Worm (Caenorhabditis elegans) whole organism, young adult: Measurements from ENCODE around the gene ZK822.9.

Source experiments
- B0019.2 ChIP-seq: fragments of 200-800 bp; sonication (Bioruptor generic); conservative IDR thresholded peaks from 2 replicates; pipeline ENCODE4 v1.3.6; 2022; ENCODE audit warnings: missing genetic modification reagents, missing genetic modification characterization, missing compliant biosample characterization
- B0336.3 ChIP-seq: fragments of 200-800 bp; sonication (Bioruptor generic); IDR thresholded peaks from 2 replicates; pipeline ENCODE4 v1.3.6; 2022; ENCODE audit warnings: missing genetic modification characterization, missing compliant biosample characterization
- F23B12.7 ChIP-seq: sonication (generic microtip); optimal IDR thresholded peaks from 2 replicates; lab custom pipeline; 2017; ENCODE audit warnings: missing genetic modification characterization, mild to moderate bottlenecking, missing compliant biosample characterization, antibody characterized with exemption, moderate library complexity; ENCODE audit not compliant: insufficient read depth
- F39B2.1 ChIP-seq: fragments of 200-800 bp; sonication (Bioruptor generic); IDR thresholded peaks from 2 replicates; pipeline ENCODE4 v1.3.6; 2022; ENCODE audit warnings: missing genetic modification reagents, missing genetic modification characterization, missing compliant biosample characterization
- F49E8.2 ChIP-seq: sonication (generic microtip); optimal IDR thresholded peaks from 3 replicates; lab custom pipeline; 2017; ENCODE audit warnings: missing genetic modification characterization, mild to moderate bottlenecking, missing compliant biosample characterization, antibody characterized with exemption, moderate library complexity; ENCODE audit not compliant: insufficient read depth
- F52B5.7 ChIP-seq: sonication (generic microtip); optimal IDR thresholded peaks from 2 replicates; lab custom pipeline; 2016; ENCODE audit warnings: mild to moderate bottlenecking, missing genetic modification characterization, missing compliant biosample characterization
- F55B11.4 ChIP-seq: sonication (generic microtip); optimal IDR thresholded peaks from 2 replicates; lab custom pipeline; 2016; ENCODE audit warnings: missing compliant biosample characterization, missing genetic modification characterization, borderline replicate concordance; ENCODE audit not compliant: insufficient read depth
- F57A8.1 ChIP-seq: fragments of 200-800 bp; sonication (Bioruptor generic); optimal IDR thresholded peaks from 2 replicates; lab custom pipeline; 2018; ENCODE audit warnings: mild to moderate bottlenecking, missing genetic modification characterization, moderate library complexity, missing compliant biosample characterization
- K11D2.4 ChIP-seq: fragments of 200-800 bp; sonication (Bioruptor generic); IDR thresholded peaks from 2 replicates; pipeline ENCODE4 v1.3.6; 2022; ENCODE audit warnings: missing genetic modification reagents, missing genetic modification characterization, missing compliant biosample characterization
- T07F8.4 ChIP-seq: sonication (generic microtip); optimal IDR thresholded peaks from 2 replicates; lab custom pipeline; 2016; ENCODE audit warnings: mild to moderate bottlenecking, missing genetic modification characterization, moderate library complexity, missing compliant biosample characterization
- Y53G8AR.9 ChIP-seq: fragments of 200-800 bp; sonication (Bioruptor generic); conservative IDR thresholded peaks from 2 replicates; pipeline ENCODE4 v1.3.6; 2022; ENCODE audit warnings: missing genetic modification reagents, missing genetic modification characterization, missing compliant biosample characterization
- Y67H2A.10 ChIP-seq: fragments of 200-800 bp; sonication (Bioruptor generic); conservative IDR thresholded peaks from 2 replicates; pipeline ENCODE4 v1.3.6; 2022; ENCODE audit warnings: missing genetic modification reagents, missing genetic modification characterization, missing compliant biosample characterization
- attf-3 ChIP-seq: fragments of 200-800 bp; sonication (Bioruptor generic); conservative IDR thresholded peaks from 2 replicates; pipeline ENCODE4 v1.3.6; 2022; ENCODE audit warnings: missing genetic modification reagents, missing genetic modification characterization, missing compliant biosample characterization
- attf-5 ChIP-seq: fragments of 200-800 bp; sonication (Bioruptor generic); optimal IDR thresholded peaks from 2 replicates; lab custom pipeline; 2018; ENCODE audit warnings: mild to moderate bottlenecking, missing genetic modification characterization, missing compliant biosample characterization
- attf-6 ChIP-seq: fragments of 200-800 bp; sonication (Bioruptor generic); IDR thresholded peaks from 2 replicates; pipeline ENCODE4 v1.3.6; 2022; ENCODE audit warnings: missing genetic modification reagents, missing genetic modification characterization, missing compliant biosample characterization
- bed-1 ChIP-seq: fragments of 200-800 bp; sonication (Bioruptor generic); IDR thresholded peaks from 2 replicates; pipeline ENCODE4 v1.3.6; 2022; ENCODE audit warnings: missing genetic modification reagents, missing genetic modification characterization, missing compliant biosample characterization
- cebp-1 ChIP-seq, 2 experiments: fragments of 200-800 bp in 1 of 2; sonication (Bioruptor generic) in 1 of 2; sonication (generic microtip) in 1 of 2; IDR thresholded peaks in 1 of 2; optimal IDR thresholded peaks in 1 of 2; 2 replicates each; pipeline versions ENCODE4 v1.3.6 to Lab custom; 2017 to 2022; ENCODE audit warnings: missing compliant biosample characterization in 2 of 2, missing genetic modification characterization in 2 of 2, mild to moderate bottlenecking in 1 of 2, missing genetic modification reagents in 1 of 2, moderate library complexity in 1 of 2
- ceh-100 ChIP-seq: fragments of 200-800 bp; sonication (Bioruptor generic); IDR thresholded peaks from 2 replicates; pipeline ENCODE4 v1.3.6; 2022; ENCODE audit warnings: missing genetic modification reagents, missing genetic modification characterization, missing compliant biosample characterization
- efl-1 ChIP-seq: fragments of 150-350 bp; optimal IDR thresholded peaks from 2 replicates; lab custom pipeline; 2014; ENCODE audit warnings: missing biosample characterization, missing genetic modification reagents, missing genetic modification characterization
- egrh-3 ChIP-seq: fragments of 200-800 bp; sonication (Bioruptor generic); IDR thresholded peaks from 2 replicates; pipeline ENCODE4 v1.3.6; 2022; ENCODE audit warnings: missing genetic modification reagents, missing genetic modification characterization, missing compliant biosample characterization
- ekl-4 ChIP-seq: fragments of 200-800 bp; sonication (Bioruptor generic); IDR thresholded peaks from 2 replicates; pipeline ENCODE4 v1.3.6; 2022; ENCODE audit warnings: missing genetic modification reagents, missing genetic modification characterization, missing compliant biosample characterization
- ets-4 ChIP-seq: fragments of 200-800 bp; sonication (Bioruptor generic); optimal IDR thresholded peaks from 2 replicates; lab custom pipeline; 2018; ENCODE audit warnings: mild to moderate bottlenecking, missing genetic modification characterization, missing compliant biosample characterization
- lag-1 ChIP-seq: fragments of 200-800 bp; sonication (Bioruptor generic); IDR thresholded peaks from 2 replicates; pipeline ENCODE4 v1.3.6; 2022; ENCODE audit warnings: missing genetic modification reagents, missing genetic modification characterization, missing compliant biosample characterization
- let-607 ChIP-seq, 2 experiments: fragments of 200-800 bp in 1 of 2; sonication (Bioruptor generic) in 1 of 2; sonication (generic microtip) in 1 of 2; optimal IDR thresholded peaks; 2 replicates each; lab custom pipeline; 2016 to 2018; ENCODE audit warnings: mild to moderate bottlenecking in 2 of 2, missing compliant biosample characterization in 2 of 2, missing genetic modification characterization in 2 of 2, moderate library complexity in 2 of 2, missing genotype in 1 of 2
- lin-26 ChIP-seq: fragments of 200-800 bp; sonication (Bioruptor generic); IDR thresholded peaks from 2 replicates; pipeline ENCODE4 v1.3.6; 2022; ENCODE audit warnings: missing genetic modification reagents, missing genetic modification characterization, missing compliant biosample characterization
- lin-40 ChIP-seq: sonication (generic microtip); optimal IDR thresholded peaks from 2 replicates; lab custom pipeline; 2016; ENCODE audit warnings: missing genetic modification characterization, mild to moderate bottlenecking, missing compliant biosample characterization, missing genotype, missing genetic modification reagents
- lir-1 ChIP-seq: fragments of 200-800 bp; sonication (Bioruptor generic); conservative IDR thresholded peaks from 2 replicates; pipeline ENCODE4 v1.3.6; 2022; ENCODE audit warnings: missing genetic modification reagents, missing genetic modification characterization, missing compliant biosample characterization
- madf-10 ChIP-seq: sonication (generic microtip); optimal IDR thresholded peaks from 2 replicates; lab custom pipeline; 2016; ENCODE audit warnings: mild to moderate bottlenecking, missing genetic modification characterization, missing compliant biosample characterization
- madf-3 ChIP-seq: fragments of 200-800 bp; sonication (Bioruptor generic); IDR thresholded peaks from 2 replicates; pipeline ENCODE4 v1.3.6; 2022; ENCODE audit warnings: missing genetic modification reagents, missing genetic modification characterization, missing compliant biosample characterization
- madf-8 ChIP-seq: fragments of 200-800 bp; sonication (Bioruptor generic); conservative IDR thresholded peaks from 2 replicates; pipeline ENCODE4 v1.3.6; 2022; ENCODE audit warnings: missing genetic modification reagents, missing genetic modification characterization, missing compliant biosample characterization
- mes-4 ChIP-seq: sonication (generic microtip); optimal IDR thresholded peaks from 2 replicates; lab custom pipeline; 2016; ENCODE audit warnings: missing genotype, missing genetic modification characterization, missing compliant biosample characterization
- mxl-1 ChIP-seq: sonication (generic microtip); optimal IDR thresholded peaks from 2 replicates; lab custom pipeline; 2016; ENCODE audit warnings: missing genetic modification characterization, missing compliant biosample characterization
- nfya-1 ChIP-seq: sonication (generic microtip); optimal IDR thresholded peaks from 2 replicates; lab custom pipeline; 2017; ENCODE audit warnings: antibody characterized with exemption, missing compliant biosample characterization, missing genetic modification characterization, borderline replicate concordance; ENCODE audit not compliant: insufficient read depth
- nhr-179 ChIP-seq: sonication (generic microtip); optimal IDR thresholded peaks from 2 replicates; lab custom pipeline; 2016; ENCODE audit warnings: mild to moderate bottlenecking, missing genetic modification characterization, missing compliant biosample characterization
- nhr-27 ChIP-seq: fragments of 200-800 bp; sonication (Bioruptor generic); optimal IDR thresholded peaks from 2 replicates; lab custom pipeline; 2018; ENCODE audit warnings: mild to moderate bottlenecking, missing genetic modification characterization, moderate library complexity, missing compliant biosample characterization
- pbrm-1 ChIP-seq: fragments of 200-800 bp; sonication (Bioruptor generic); IDR thresholded peaks from 2 replicates; pipeline ENCODE4 v1.3.6; 2022; ENCODE audit warnings: missing genetic modification reagents, missing genetic modification characterization, missing compliant biosample characterization
- pha-4 ChIP-seq: fragments of 150-350 bp; sonication (generic microtip); optimal IDR thresholded peaks from 2 replicates; lab custom pipeline; 2014; ENCODE audit warnings: missing biosample characterization, missing genetic modification reagents, missing genetic modification characterization
- repo-1 ChIP-seq: sonication (generic microtip); optimal IDR thresholded peaks from 2 replicates; lab custom pipeline; 2017; ENCODE audit warnings: mild to moderate bottlenecking, missing genetic modification characterization, missing compliant biosample characterization
- sea-2 ChIP-seq: fragments of 200-800 bp; sonication (Bioruptor generic); IDR thresholded peaks from 2 replicates; pipeline ENCODE4 v1.3.6; 2022; ENCODE audit warnings: missing genetic modification characterization, missing compliant biosample characterization
- snpc-1.3 ChIP-seq: sonication (generic microtip); optimal IDR thresholded peaks from 2 replicates; lab custom pipeline; 2017; ENCODE audit warnings: missing genetic modification characterization, mild to moderate bottlenecking, missing compliant biosample characterization, antibody characterized with exemption, moderate library complexity, missing genotype, missing genetic modification reagents; ENCODE audit not compliant: insufficient read depth
- snpc-3.4 ChIP-seq: sonication (generic microtip); optimal IDR thresholded peaks from 2 replicates; lab custom pipeline; 2017; ENCODE audit warnings: missing genetic modification characterization, mild to moderate bottlenecking, missing compliant biosample characterization, antibody characterized with exemption, moderate library complexity, missing genotype, missing genetic modification reagents
- somi-1 ChIP-seq: fragments of 200-800 bp; sonication (Bioruptor generic); optimal IDR thresholded peaks from 2 replicates; lab custom pipeline; 2018; ENCODE audit warnings: mild to moderate bottlenecking, missing genetic modification characterization, missing compliant biosample characterization
- sptf-2 ChIP-seq: fragments of 200-800 bp; sonication (Bioruptor generic); optimal IDR thresholded peaks from 2 replicates; lab custom pipeline; 2018; ENCODE audit warnings: mild to moderate bottlenecking, missing genetic modification characterization, missing compliant biosample characterization
- tlf-1 ChIP-seq: fragments of 200-800 bp; sonication (Bioruptor generic); optimal IDR thresholded peaks from 2 replicates; lab custom pipeline; 2018; ENCODE audit warnings: mild to moderate bottlenecking, missing genetic modification characterization, missing compliant biosample characterization
- unc-62 ChIP-seq: fragments of 150-350 bp; optimal IDR thresholded peaks from 2 replicates; lab custom pipeline; 2014; ENCODE audit warnings: missing biosample characterization, missing genetic modification reagents, missing genetic modification characterization
- xnd-1 ChIP-seq: sonication (generic microtip); optimal IDR thresholded peaks from 2 replicates; lab custom pipeline; 2016; ENCODE audit warnings: missing genotype, missing genetic modification reagents, missing genetic modification characterization, missing compliant biosample characterization
- zfh-2 ChIP-seq: fragments of 200-800 bp; sonication (Bioruptor generic); conservative IDR thresholded peaks from 2 replicates; pipeline ENCODE4 v1.3.6; 2022; ENCODE audit warnings: missing genetic modification reagents, missing genetic modification characterization, missing compliant biosample characterization

Gene ZK822.9

DNA sequence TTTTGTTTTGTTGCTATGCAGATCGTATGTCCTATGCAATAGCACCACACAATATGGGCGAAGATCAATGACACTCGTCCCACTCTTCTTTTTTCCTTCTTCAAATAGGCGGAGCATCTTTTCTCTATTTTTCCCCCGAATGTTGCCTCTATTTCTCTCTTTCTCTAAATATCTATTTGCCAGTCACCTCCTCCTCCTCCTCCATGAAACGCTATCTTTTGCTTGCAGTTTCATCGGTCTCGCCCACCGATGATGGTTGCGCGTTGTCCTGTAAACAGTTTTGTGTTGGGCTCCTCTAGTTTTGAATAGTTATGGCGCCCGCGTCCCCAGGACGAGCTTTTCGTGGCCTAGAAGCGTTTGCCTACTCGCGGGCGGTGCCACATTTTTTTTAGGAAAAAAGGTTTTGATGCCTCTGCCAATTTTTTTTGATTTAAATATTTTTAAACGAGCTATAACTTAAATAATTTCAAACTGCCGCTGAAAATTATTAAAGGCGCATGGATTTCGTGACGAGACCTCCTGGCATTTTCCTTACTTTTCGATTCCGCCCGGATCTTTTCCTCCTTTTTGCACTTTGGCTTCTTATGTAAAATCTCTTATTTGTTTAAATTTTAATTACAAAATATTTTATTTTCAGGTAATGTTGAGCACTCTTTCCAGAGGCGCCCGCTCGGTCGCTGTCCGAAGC lies 37.0 kb downstream of the ZK822.9 start, which contains the start of gene gdh-1 (continued):
- TF ChIP-seq B0336.3 (no peak), bed-1 (GFP tag; lab: Robert Waterston, UW) (no peak), xnd-1 (peak; percentile 1), F57A8.1 (GFP tag; lab: Kevin White, UChicago) (no peak), somi-1 (no peak), F55B11.4 (no peak), attf-3 (GFP tag; lab: Robert Waterston, UW) (no peak), sptf-2 (GFP tag; lab: Kevin White, UChicago) (no peak), zfh-2 (GFP tag; lab: Robert Waterston, UW) (no peak), ets-4 (GFP tag; lab: Kevin White, UChicago) (no peak), cebp-1 (GFP tag; IDR thresholded peaks at IDR 0.05; lab: Robert Waterston, UW) (no peak), cebp-1 (tag; optimal IDR thresholded peaks at IDR 0.05; lab: Kevin White, UChicago) (no peak), nhr-179 (no peak), pha-4 (tag; lab: Kevin White, UChicago) (no peak), unc-62 (GFP tag; lab: Kevin White, UChicago) (no peak), madf-8 (no peak), lag-1 (GFP tag; lab: Robert Waterston, UW) (no peak), repo-1 (tag; lab: Kevin White, UChicago) (no peak), attf-6 (GFP tag; lab: Robert Waterston, UW) (no peak), nhr-27 (tag; lab: Kevin White, UChicago) (no peak), madf-3 (GFP tag; lab: Robert Waterston, UW) (no peak), egrh-3 (GFP tag; lab: Robert Waterston, UW) (no peak), efl-1 (GFP tag; lab: Kevin White, UChicago) (peak; percentile 48), sea-2 (GFP tag; lab: Robert Waterston, UW) (no peak), F52B5.7 (no peak), snpc-1.3 (tag; lab: Kevin White, UChicago) (no peak), K11D2.4 (GFP tag; lab: Robert Waterston, UW) (no peak), F49E8.2 (tag; lab: Kevin White, UChicago) (no peak), tlf-1 (GFP tag; lab: Kevin White, UChicago) (no peak), attf-5 (no peak), F23B12.7 (tag; lab: Kevin White, UChicago) (no peak), mes-4 (tag; lab: Kevin White, UChicago) (no peak), T07F8.4 (no peak), B0019.2 (GFP tag; lab: Robert Waterston, UW) (no peak), ceh-100 (no peak), pbrm-1 (GFP tag; lab: Robert Waterston, UW) (no peak), snpc-3.4 (no peak), nfya-1 (tag; lab: Kevin White, UChicago) (no peak), Y67H2A.10 (GFP tag; lab: Robert Waterston, UW) (no peak), lin-26 (GFP tag; lab: Robert Waterston, UW) (no peak), ekl-4 (no peak), lin-40 (no peak), lir-1 (GFP tag; lab: Robert Waterston, UW) (no peak), F39B2.1 (GFP tag; lab: Robert Waterston, UW) (no peak), Y53G8AR.9 (GFP tag; lab: Robert Waterston, UW) (no peak), madf-10 (tag; lab: Kevin White, UChicago) (no peak), let-607 (tag; optimal IDR thresholded peaks at IDR 0.05; lab: Kevin White, UChicago) (no peak), mxl-1 (no peak)
